Worm (Caenorhabditis elegans) whole organism, L2 larva: ENCODE measurements around the gene sma-9.

ENCODE experiments used
- alr-1 ChIP-seq: fragments of 150-350 bp; optimal IDR thresholded peaks from 2 replicates; lab custom pipeline; 2014; ENCODE audit warnings: missing biosample characterization, missing genetic modification characterization
- aly-2 ChIP-seq: fragments of 150-350 bp; optimal IDR thresholded peaks from 2 replicates; lab custom pipeline; 2014; ENCODE audit warnings: missing biosample characterization, missing genetic modification characterization
- ceh-16 ChIP-seq: fragments of 150-350 bp; optimal IDR thresholded peaks from 2 replicates; lab custom pipeline; 2014; ENCODE audit warnings: missing biosample characterization, missing genetic modification characterization
- ceh-82 ChIP-seq: fragments of 150-350 bp; optimal IDR thresholded peaks from 2 replicates; lab custom pipeline; 2014; ENCODE audit warnings: missing biosample characterization, missing genetic modification characterization
- egl-27 ChIP-seq: sonication (generic microtip); optimal IDR thresholded peaks from 3 replicates; lab custom pipeline; 2017; ENCODE audit warnings: missing biosample characterization, missing genetic modification reagents, missing genetic modification characterization
- elt-3 ChIP-seq: sonication (generic microtip); optimal IDR thresholded peaks from 2 replicates; lab custom pipeline; 2017; ENCODE audit warnings: missing biosample characterization, missing genetic modification characterization
- lin-13 ChIP-seq: fragments of 150-350 bp; optimal IDR thresholded peaks from 2 replicates; lab custom pipeline; 2014; ENCODE audit warnings: missing biosample characterization, missing genetic modification reagents, missing genetic modification characterization
- lin-39 ChIP-seq: fragments of 150-350 bp; optimal IDR thresholded peaks from 2 replicates; lab custom pipeline; 2014; ENCODE audit warnings: missing biosample characterization, missing genetic modification reagents, missing genetic modification characterization
- nhr-11 ChIP-seq: fragments of 150-350 bp; optimal IDR thresholded peaks from 2 replicates; lab custom pipeline; 2014; ENCODE audit warnings: missing biosample characterization, missing genetic modification characterization
- unc-62 ChIP-seq: fragments of 150-350 bp; optimal IDR thresholded peaks from 2 replicates; lab custom pipeline; 2014; ENCODE audit warnings: missing biosample characterization, missing genetic modification reagents, missing genetic modification characterization
- zag-1 ChIP-seq: fragments of 150-350 bp; optimal IDR thresholded peaks from 2 replicates; lab custom pipeline; 2014; ENCODE audit warnings: missing biosample characterization, missing genetic modification characterization

DNA sequence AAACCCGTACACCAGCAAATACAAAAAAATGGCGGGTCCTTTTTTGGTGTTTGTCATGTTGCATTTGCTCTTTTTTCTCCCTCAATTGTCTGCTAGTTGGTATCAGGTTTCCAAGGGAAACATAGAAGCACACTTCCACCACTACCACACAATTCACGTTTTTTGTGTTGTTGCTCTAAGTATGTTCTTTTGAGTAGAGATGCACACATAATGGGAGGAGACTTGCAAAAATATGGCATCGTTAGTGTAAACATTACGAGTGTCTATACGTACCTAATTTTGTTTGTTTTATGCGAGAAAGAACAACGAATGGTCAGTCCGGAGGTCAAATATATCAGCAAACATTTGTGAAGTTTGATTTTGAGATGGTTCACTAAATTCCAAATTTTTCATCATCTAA, 877 bp downstream of the sma-9 start:
- TF ChIP-seq aly-2 (tag; lab: Kevin White, UChicago) (no peak), egl-27 (tag; lab: Kevin White, UChicago) (no peak), ceh-82 (no peak), nhr-11 (tag; lab: Kevin White, UChicago) (no peak), alr-1 (no peak), ceh-16 (no peak), lin-39 (tag; lab: Kevin White, UChicago) (no peak), zag-1 (tag; lab: Kevin White, UChicago) (no peak), lin-13 (GFP tag; lab: Kevin White, UChicago) (no peak), elt-3 (tag; lab: Kevin White, UChicago) (no peak), unc-62 (no peak)
